Fruit fly (Drosophila melanogaster): ENCODE results near the gene Lgr3.

DNA sequence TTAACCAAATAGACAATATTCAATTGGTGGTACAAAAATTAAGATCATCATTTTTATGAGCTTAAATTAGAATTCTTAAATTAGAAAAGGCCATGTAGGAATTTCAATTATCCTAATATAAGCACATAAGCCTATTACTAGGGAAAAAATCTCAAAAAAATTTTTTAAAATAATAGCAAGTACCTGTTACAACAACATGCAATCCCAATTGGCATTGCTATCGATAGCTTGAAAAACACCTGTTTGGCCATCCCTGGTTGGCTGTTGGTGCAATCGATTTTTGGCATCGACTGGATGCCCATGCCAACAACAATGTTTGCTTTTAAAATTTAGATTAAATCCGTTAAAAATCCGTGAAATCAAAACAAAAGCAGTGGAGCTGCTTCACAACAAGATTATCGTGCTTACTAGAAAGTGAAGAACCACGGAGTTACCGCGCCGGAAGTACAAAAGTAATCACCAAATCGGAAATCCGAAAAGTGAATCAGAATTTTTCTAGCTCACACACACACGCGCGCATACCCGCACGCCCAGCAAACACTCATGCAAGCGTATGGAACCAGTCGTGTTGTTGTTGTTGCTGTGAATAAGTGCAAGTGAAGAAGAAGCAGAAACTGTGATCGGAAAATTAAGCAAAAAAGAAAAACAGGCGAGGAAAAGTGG lies 3.9 kb upstream of the Lgr3 start, which contains the start of gene RASSF8:
- TF ChIP-seq CG8478 (optimal IDR thresholded peaks at IDR 0.05) (no peak), CTCF (optimal IDR thresholded peaks at IDR 0.05) (no peak)
